Worm (Caenorhabditis elegans): Measurements from ENCODE around the gene Y105C5A.10.
A peak's percentile ranks its signal among the peaks of the same experiment; 100 is the strongest.
"Not testable (repeated sequence)": the region's sequence is repeated elsewhere in the genome, so short reads cannot be mapped to it uniquely, and the experiment has no call there.

Y105C5A.10 gene

DNA sequence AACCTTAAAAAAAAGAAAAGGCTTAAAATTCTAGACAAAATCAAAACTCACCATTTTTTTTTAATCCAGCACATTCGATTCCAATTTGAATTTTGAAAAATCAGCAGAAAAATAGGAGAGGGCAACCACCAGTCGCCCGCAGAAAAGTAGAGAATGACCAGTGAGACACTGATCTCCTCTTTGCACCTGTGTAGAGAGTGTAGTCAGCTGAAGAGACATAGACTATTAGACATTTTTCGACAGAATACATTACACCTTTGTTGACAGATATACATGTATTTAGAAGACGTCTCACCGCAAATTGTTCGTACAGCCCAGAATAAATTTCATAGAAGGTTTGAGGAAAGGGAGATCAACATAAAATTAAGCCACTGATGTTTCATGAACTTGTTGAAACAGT lies 12.7 kb downstream of the Y105C5A.10 start:
- TF ChIP-seq ceh-2 (tag; optimal IDR thresholded peaks at IDR 0.05) (no peak), zip-5 (tag; optimal IDR thresholded peaks at IDR 0.05) (no peak), nhr-232 (tag; optimal IDR thresholded peaks at IDR 0.05) (no peak), nfya-1 (tag; optimal IDR thresholded peaks at IDR 0.05) (peak; percentile 2), ceh-30 (tag; optimal IDR thresholded peaks at IDR 0.05) (no peak), elt-4 (tag; optimal IDR thresholded peaks at IDR 0.05) (no peak), C38D4.7 (GFP tag; optimal IDR thresholded peaks at IDR 0.05) (no peak), tbx-2 (tag; optimal IDR thresholded peaks at IDR 0.05) (no peak)

DNA sequence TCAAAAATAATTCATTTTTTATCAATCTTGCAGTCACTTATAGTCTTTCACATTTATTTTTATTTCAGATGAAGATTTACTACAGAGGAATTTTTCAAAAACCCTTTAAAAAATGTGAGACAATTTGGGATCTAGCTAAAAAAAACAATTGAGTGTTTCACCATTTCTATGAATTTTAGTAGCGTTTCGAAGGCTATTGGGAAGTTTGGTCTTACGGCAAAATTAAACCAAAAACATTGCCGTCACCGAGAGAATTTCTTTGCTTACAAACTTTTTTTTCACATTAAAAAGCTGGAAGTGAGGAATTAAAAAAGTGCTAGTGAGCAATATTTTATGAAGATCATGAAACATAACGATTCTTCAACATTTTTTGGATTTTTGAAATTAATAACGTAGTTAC lies 22.9 kb downstream of the Y105C5A.10 start:
- TF ChIP-seq nfya-1 (tag; optimal IDR thresholded peaks at IDR 0.05) (no peak), ceh-34 (tag; optimal IDR thresholded peaks at IDR 0.05) (no peak), npax-4 (tag; optimal IDR thresholded peaks at IDR 0.05) (no peak), dmd-4 (tag; optimal IDR thresholded peaks at IDR 0.05; ENCODE audit: borderline replicate concordance) (no peak), tbx-7 (tag; optimal IDR thresholded peaks at IDR 0.05) (no peak), hlh-15 (tag; optimal IDR thresholded peaks at IDR 0.05) (no peak), ttx-3 (tag; optimal IDR thresholded peaks at IDR 0.05) (no peak), pha-4 (tag; optimal IDR thresholded peaks at IDR 0.05) (no peak), T23F11.4 (GFP tag; optimal IDR thresholded peaks at IDR 0.05) (no peak), unc-55 (GFP tag; optimal IDR thresholded peaks at IDR 0.05) (no peak), dve-1 (tag; optimal IDR thresholded peaks at IDR 0.05) (no peak), fkh-10 (GFP tag; optimal IDR thresholded peaks at IDR 0.05) (no peak), ceh-14 (tag; optimal IDR thresholded peaks at IDR 0.05) (no peak), K09A11.1 (tag; optimal IDR thresholded peaks at IDR 0.05; ENCODE audit: insufficient read depth) (no peak), C38D4.7 (GFP tag; optimal IDR thresholded peaks at IDR 0.05) (no peak)

DNA sequence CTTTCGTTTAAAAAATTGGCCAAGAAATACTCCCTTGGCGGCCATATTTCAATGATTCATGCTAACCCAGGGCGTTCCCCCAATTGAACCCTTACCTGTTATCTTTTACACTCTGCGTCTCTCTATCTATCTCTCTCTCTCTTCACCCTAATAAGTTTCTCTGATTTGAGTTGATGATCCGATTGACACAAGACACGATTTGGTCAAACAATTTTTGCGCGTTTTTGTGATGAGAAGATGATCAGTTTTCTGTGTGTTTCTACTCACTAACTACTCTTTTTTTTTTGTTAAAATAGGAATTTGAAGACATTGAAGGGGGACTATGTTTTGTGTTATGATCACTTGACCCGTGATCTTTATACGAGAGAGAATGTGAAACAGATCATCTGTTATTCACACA lies 37.4 kb downstream of the Y105C5A.10 start:
- TF ChIP-seq C08G9.2 (tag; optimal IDR thresholded peaks at IDR 0.05) (no peak), madf-2 (tag; optimal IDR thresholded peaks at IDR 0.05) (no peak), ceh-9 (tag; optimal IDR thresholded peaks at IDR 0.05) (no peak), tbx-2 (tag; optimal IDR thresholded peaks at IDR 0.05) (no peak), pha-4 (tag; optimal IDR thresholded peaks at IDR 0.05) (no peak), eyg-1 (tag; optimal IDR thresholded peaks at IDR 0.05) (no peak), Y22D7AL.16 (tag; optimal IDR thresholded peaks at IDR 0.05) (no peak), nfya-1 (tag; optimal IDR thresholded peaks at IDR 0.05) (no peak), sox-4 (tag; optimal IDR thresholded peaks at IDR 0.05) (no peak), ceh-22 (tag; optimal IDR thresholded peaks at IDR 0.05) (no peak), odd-2 (tag; optimal IDR thresholded peaks at IDR 0.05) (no peak), tbx-7 (tag; optimal IDR thresholded peaks at IDR 0.05) (no peak), pha-2 (tag; optimal IDR thresholded peaks at IDR 0.05) (no peak)

DNA sequence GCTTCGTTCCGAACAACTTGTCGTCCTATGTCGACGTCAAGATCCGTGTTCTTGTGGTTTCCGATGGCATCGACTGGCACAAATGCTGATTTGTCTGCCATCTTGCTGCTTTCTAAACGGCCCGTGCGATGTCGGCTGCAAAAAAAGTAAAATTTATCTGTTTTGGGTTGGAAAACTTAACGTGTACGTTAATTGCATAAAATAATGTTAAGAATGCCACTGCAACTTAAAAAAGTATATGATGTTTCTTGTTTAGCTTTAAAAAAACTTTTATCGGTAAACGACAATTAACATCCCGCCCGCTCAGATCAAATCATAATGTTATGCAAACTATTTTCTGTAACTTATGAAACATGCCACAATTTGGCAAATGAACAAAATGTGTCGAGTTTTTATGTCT lies 45.9 kb downstream of the Y105C5A.10 start, which contains the start of gene Y105C5A.26:
Gene Y105C5A.26, minus strand, starts transcription at position 101 of the 400 bp plus-strand sequence.
- not testable (repeated sequence) for TF ChIP-seq ahr-1 (tag; optimal IDR thresholded peaks at IDR 0.05); zip-5 (tag; optimal IDR thresholded peaks at IDR 0.05); pag-3 (tag; optimal IDR thresholded peaks at IDR 0.05; ENCODE audit: borderline replicate concordance)

DNA sequence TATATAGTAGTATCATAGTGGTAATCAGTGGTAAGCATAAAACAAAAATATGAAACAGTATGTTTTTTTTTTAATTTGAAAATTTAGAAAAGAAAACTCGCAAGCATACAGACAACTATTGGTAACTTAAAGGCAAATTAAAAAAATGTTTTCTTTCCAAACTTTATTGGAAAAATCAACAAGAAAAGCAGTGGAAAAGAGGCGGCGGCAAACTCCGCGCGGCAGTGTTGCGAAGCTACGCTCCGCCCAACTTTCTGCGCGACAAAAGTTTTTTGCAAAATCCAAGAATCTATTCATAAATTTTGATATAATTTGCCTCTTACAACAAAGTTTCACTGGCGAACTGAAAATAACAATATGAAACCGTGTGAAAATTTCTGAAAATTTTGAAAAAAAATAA lies 49.0 kb downstream of the Y105C5A.10 start:
- TF ChIP-seq ama-1 (optimal IDR thresholded peaks at IDR 0.05) (no peak), hlh-13 (GFP tag; optimal IDR thresholded peaks at IDR 0.05) (no peak), ceh-48 (tag; optimal IDR thresholded peaks at IDR 0.05) (no peak), ets-4 (tag; optimal IDR thresholded peaks at IDR 0.05) (no peak), ztf-16 (tag; optimal IDR thresholded peaks at IDR 0.05) (no peak), F13H6.1 (tag; optimal IDR thresholded peaks at IDR 0.05) (no peak)
